In the genomic region with DNA sequence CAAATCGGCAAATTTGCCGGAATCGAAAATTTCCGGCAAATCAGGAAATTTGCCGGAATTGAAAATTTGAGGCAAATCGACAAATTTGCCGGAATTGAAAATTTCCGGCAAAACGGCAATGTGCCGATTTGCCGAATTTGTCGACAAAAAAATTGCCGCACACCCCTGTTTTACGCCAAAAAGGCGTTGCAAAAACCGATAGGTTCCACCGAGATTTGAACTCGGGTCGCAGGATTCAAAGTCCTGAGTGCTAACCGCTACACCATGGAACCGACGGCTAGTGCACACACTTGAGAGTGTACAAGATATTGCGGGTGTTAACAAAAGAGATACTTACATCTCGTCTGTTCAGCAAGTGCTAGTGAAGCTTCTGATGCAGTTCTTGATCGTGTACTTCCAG, we compare ENCODE assay signal across 4 worm cellular contexts.
TF ChIP-seq lines count a peak whose summit lies in the region.

No protein-coding gene starts in this region.

TF ChIP-seq in whole organism, L2 larva, 48 proteins besides CTCF, POLR2A, EP300 and RAD21:
- peak in 1 of 2 experiments; percentile 12 for TF ChIP-seq lsy-2 (tag; optimal IDR thresholded peaks at IDR 0.05; lab: Kevin White, UChicago)
- peak; percentile 59 for TF ChIP-seq nhr-129 (tag; optimal IDR thresholded peaks at IDR 0.05; lab: Kevin White, UChicago)
- no peak for TF ChIP-seq nhr-11 (tag; optimal IDR thresholded peaks at IDR 0.05; lab: Kevin White, UChicago)
- no peak for TF ChIP-seq Y55F3AM.14 (GFP tag; optimal IDR thresholded peaks at IDR 0.05; lab: Kevin White, UChicago)
- TF ChIP-seq nhr-77 (tag; optimal IDR thresholded peaks at IDR 0.05; lab: Kevin White, UChicago), result no peak
- no peak for TF ChIP-seq alr-1 (tag; optimal IDR thresholded peaks at IDR 0.05; lab: Kevin White, UChicago)
- no peak for TF ChIP-seq F13H6.1 (tag; optimal IDR thresholded peaks at IDR 0.05; lab: Kevin White, UChicago)
- TF ChIP-seq lin-13 (GFP tag; optimal IDR thresholded peaks at IDR 0.05; lab: Kevin White, UChicago), result no peak
- TF ChIP-seq nhr-23 (tag; optimal IDR thresholded peaks at IDR 0.05; lab: Kevin White, UChicago), result no peak
- no peak for TF ChIP-seq lin-39 (tag; optimal IDR thresholded peaks at IDR 0.05; lab: Kevin White, UChicago)
- TF ChIP-seq unc-39 (tag; optimal IDR thresholded peaks at IDR 0.05; lab: Kevin White, UChicago), result no peak
- no peak for TF ChIP-seq crh-2 (tag; optimal IDR thresholded peaks at IDR 0.05; lab: Kevin White, UChicago)
- no peak for TF ChIP-seq nhr-10 (tag; optimal IDR thresholded peaks at IDR 0.05; lab: Kevin White, UChicago)
- no peak for TF ChIP-seq elt-1 (tag; optimal IDR thresholded peaks at IDR 0.05; lab: Kevin White, UChicago)
- TF ChIP-seq sma-3 (GFP tag; optimal IDR thresholded peaks at IDR 0.05; lab: Kevin White, UChicago), result peak; percentile 2
- TF ChIP-seq unc-55 (GFP tag; optimal IDR thresholded peaks at IDR 0.05; lab: Kevin White, UChicago), result peak; percentile 6
- no peak for TF ChIP-seq ceh-82 (tag; optimal IDR thresholded peaks at IDR 0.05; lab: Kevin White, UChicago)

TF ChIP-seq in whole organism, L4 larva, 104 proteins besides CTCF, POLR2A, EP300 and RAD21 (continues in another document):
- TF ChIP-seq T26A8.4 (GFP tag; IDR thresholded peaks at IDR 0.05; lab: Robert Waterston, UW), result peak; percentile 53
- TF ChIP-seq nhr-25 (tag; optimal IDR thresholded peaks at IDR 0.05; lab: Kevin White, UChicago; ENCODE audit: borderline replicate concordance, insufficient read depth), result no peak
- no peak for TF ChIP-seq nhr-28 (tag; optimal IDR thresholded peaks at IDR 0.05; lab: Kevin White, UChicago)
- TF ChIP-seq tra-1 (GFP tag; IDR thresholded peaks at IDR 0.05; lab: Robert Waterston, UW), result 0 out of 2 replicates have a peak, but pooled peaks have one; percentile 22
- TF ChIP-seq daf-16 (GFP tag; optimal IDR thresholded peaks at IDR 0.05; lab: Kevin White, UChicago), result peak in 1 of 2 experiments; percentile 20
- no peak for TF ChIP-seq daf-16 (tag; optimal IDR thresholded peaks at IDR 0.05; lab: Kevin White, UChicago)
- no peak for TF ChIP-seq ztf-11 (tag; optimal IDR thresholded peaks at IDR 0.05; lab: Kevin White, UChicago)
- 0 out of 2 replicates have a peak, but pooled peaks have one; percentile 13 for TF ChIP-seq F44E2.7 (GFP tag; IDR thresholded peaks at IDR 0.05; lab: Robert Waterston, UW)
- peak; percentile 15 for TF ChIP-seq spr-3 (GFP tag; optimal IDR thresholded peaks at IDR 0.05; lab: Kevin White, UChicago)
- TF ChIP-seq mxl-3 (GFP tag; optimal IDR thresholded peaks at IDR 0.05; lab: Kevin White, UChicago), result peak; percentile 39
- TF ChIP-seq arid-1 (GFP tag; conservative IDR thresholded peaks at IDR 0.05; lab: Robert Waterston, UW), result peak; percentile 59; the same call in 1 of the 2 replicates
- peak; percentile 7 for TF ChIP-seq zfp-2 (tag; optimal IDR thresholded peaks at IDR 0.05; lab: Kevin White, UChicago)
- peak; percentile 37; the same call in 1 of the 2 replicates for TF ChIP-seq snpc-1.2 (GFP tag; IDR thresholded peaks at IDR 0.05; lab: Robert Waterston, UW)
- peak; percentile 68 for TF ChIP-seq hmg-1.1 (GFP tag; IDR thresholded peaks at IDR 0.05; lab: Robert Waterston, UW)
- peak; percentile 63; the same call in 1 of the 2 replicates for TF ChIP-seq F26F4.8 (GFP tag; conservative IDR thresholded peaks at IDR 0.05; lab: Robert Waterston, UW)
- TF ChIP-seq ceh-32 (tag; optimal IDR thresholded peaks at IDR 0.05; lab: Kevin White, UChicago; ENCODE audit: poor library complexity), result no peak
- TF ChIP-seq tag-97 (GFP tag; IDR thresholded peaks at IDR 0.05; lab: Robert Waterston, UW), result no peak
- peak; percentile 55; the same call in 1 of the 2 replicates for TF ChIP-seq ctbp-1 (GFP tag; IDR thresholded peaks at IDR 0.05; lab: Robert Waterston, UW)
- TF ChIP-seq dpl-1 (GFP tag; optimal IDR thresholded peaks at IDR 0.05; lab: Kevin White, UChicago), result no peak
- TF ChIP-seq vab-7 (GFP tag; IDR thresholded peaks at IDR 0.05; lab: Robert Waterston, UW), result peak; percentile 59
- TF ChIP-seq rbr-2 (tag; optimal IDR thresholded peaks at IDR 0.05; lab: Kevin White, UChicago), result peak; percentile 33
- TF ChIP-seq mes-2 (tag; optimal IDR thresholded peaks at IDR 0.05; lab: Kevin White, UChicago; ENCODE audit: poor library complexity, severe bottlenecking), result peak; percentile 61

TF ChIP-seq in whole organism, late embryonic, 69 proteins besides CTCF, POLR2A, EP300 and RAD21 (continues in another document):
- TF ChIP-seq madf-2 (tag; optimal IDR thresholded peaks at IDR 0.05; lab: Kevin White, UChicago), result no peak
- TF ChIP-seq ttx-3 (tag; optimal IDR thresholded peaks at IDR 0.05; lab: Kevin White, UChicago), result peak; percentile 32
- peak; percentile 23 for TF ChIP-seq nhr-232 (tag; optimal IDR thresholded peaks at IDR 0.05; lab: Kevin White, UChicago)
- TF ChIP-seq unc-3 (GFP tag; conservative IDR thresholded peaks at IDR 0.05; lab: Robert Waterston, UW), result peak; percentile 48; the same call in 1 of the 2 replicates
- TF ChIP-seq unc-3 (tag; optimal IDR thresholded peaks at IDR 0.05; lab: Kevin White, UChicago), result peak; percentile 20
- no peak for TF ChIP-seq tbx-2 (tag; optimal IDR thresholded peaks at IDR 0.05; lab: Kevin White, UChicago)
- TF ChIP-seq hlh-30 (tag; optimal IDR thresholded peaks at IDR 0.05; lab: Kevin White, UChicago; ENCODE audit: insufficient read depth), result no peak
- 0 out of 2 replicates have a peak, but pooled peaks have one; percentile 42 for TF ChIP-seq sox-2 (GFP tag; IDR thresholded peaks at IDR 0.05; lab: Robert Waterston, UW)
- no peak for TF ChIP-seq pha-2 (tag; optimal IDR thresholded peaks at IDR 0.05; lab: Kevin White, UChicago)
- no peak for TF ChIP-seq elt-4 (tag; optimal IDR thresholded peaks at IDR 0.05; lab: Kevin White, UChicago)
- TF ChIP-seq mec-3 (tag; optimal IDR thresholded peaks at IDR 0.05; lab: Kevin White, UChicago; ENCODE audit: borderline replicate concordance), result no peak
- TF ChIP-seq fkh-10 (GFP tag; optimal IDR thresholded peaks at IDR 0.05; lab: Kevin White, UChicago), result no peak
- TF ChIP-seq lim-6 (tag; optimal IDR thresholded peaks at IDR 0.05; lab: Kevin White, UChicago), result no peak
- no peak for TF ChIP-seq ceh-2 (tag; optimal IDR thresholded peaks at IDR 0.05; lab: Kevin White, UChicago)
- TF ChIP-seq syd-9 (tag; optimal IDR thresholded peaks at IDR 0.05; lab: Kevin White, UChicago), result peak; percentile 32
- no peak for TF ChIP-seq ceh-24 (tag; optimal IDR thresholded peaks at IDR 0.05; lab: Kevin White, UChicago)
- peak; percentile 20 for TF ChIP-seq fkh-6 (tag; optimal IDR thresholded peaks at IDR 0.05; lab: Kevin White, UChicago)
- peak; percentile 7 for TF ChIP-seq hlh-15 (tag; optimal IDR thresholded peaks at IDR 0.05; lab: Kevin White, UChicago)
- TF ChIP-seq hlh-6 (tag; optimal IDR thresholded peaks at IDR 0.05; lab: Kevin White, UChicago), result no peak
- no peak for TF ChIP-seq F13H6.1 (tag; optimal IDR thresholded peaks at IDR 0.05; lab: Kevin White, UChicago)
- no peak for TF ChIP-seq fax-1 (tag; optimal IDR thresholded peaks at IDR 0.05; lab: Kevin White, UChicago)
- TF ChIP-seq ztf-16 (tag; optimal IDR thresholded peaks at IDR 0.05; lab: Kevin White, UChicago), result peak; percentile 47
- TF ChIP-seq unc-55 (GFP tag; optimal IDR thresholded peaks at IDR 0.05; lab: Kevin White, UChicago), result no peak
- TF ChIP-seq pat-9 (tag; optimal IDR thresholded peaks at IDR 0.05; lab: Kevin White, UChicago), result peak; percentile 61
- TF ChIP-seq C38D4.7 (GFP tag; optimal IDR thresholded peaks at IDR 0.05; lab: Kevin White, UChicago), result peak; percentile 67
- no peak for TF ChIP-seq K02D7.2 (tag; optimal IDR thresholded peaks at IDR 0.05; lab: Kevin White, UChicago)

TF ChIP-seq in whole organism, mixed stage, embryonic, 35 proteins besides CTCF, POLR2A, EP300 and RAD21 (continues in another document):
- TF ChIP-seq cnd-1 (tag; optimal IDR thresholded peaks at IDR 0.05; lab: Kevin White, UChicago) (peak; percentile 46), nhr-76 (tag; optimal IDR thresholded peaks at IDR 0.05; lab: Kevin White, UChicago) (no peak), lin-32 (GFP tag; optimal IDR thresholded peaks at IDR 0.05; lab: Kevin White, UChicago) (peak; percentile 80), unc-62 (GFP tag; optimal IDR thresholded peaks at IDR 0.05; lab: Kevin White, UChicago) (no peak), hlh-1 (tag; optimal IDR thresholded peaks at IDR 0.05; lab: Kevin White, UChicago) (no peak), ham-2 (GFP tag; optimal IDR thresholded peaks at IDR 0.05; lab: Kevin White, UChicago) (peak; percentile 5), ztf-11 (tag; optimal IDR thresholded peaks at IDR 0.05; lab: Kevin White, UChicago) (no peak), snpc-4 (tag; optimal IDR thresholded peaks at IDR 0.05; lab: Kevin White, UChicago) (no peak), blmp-1 (tag; optimal IDR thresholded peaks at IDR 0.05; lab: Kevin White, UChicago) (no peak), sem-2 (GFP tag; optimal IDR thresholded peaks at IDR 0.05; lab: Kevin White, UChicago) (peak; percentile 32), nhr-28 (tag; optimal IDR thresholded peaks at IDR 0.05; lab: Kevin White, UChicago) (no peak), ceh-43 (GFP tag; optimal IDR thresholded peaks at IDR 0.05; lab: Kevin White, UChicago) (peak; percentile 12), elt-3 (tag; optimal IDR thresholded peaks at IDR 0.05; lab: Kevin White, UChicago) (no peak), nhr-237 (tag; optimal IDR thresholded peaks at IDR 0.05; lab: Kevin White, UChicago) (no peak), drap-1 (GFP tag; optimal IDR thresholded peaks at IDR 0.05; lab: Kevin White, UChicago) (peak; percentile 47), mab-5 (tag; optimal IDR thresholded peaks at IDR 0.05; lab: Kevin White, UChicago) (no peak), mep-1 (tag; optimal IDR thresholded peaks at IDR 0.05; lab: Kevin White, UChicago) (no peak), zip-8 (tag; optimal IDR thresholded peaks at IDR 0.05; lab: Kevin White, UChicago) (no peak), bed-3 (GFP tag; optimal IDR thresholded peaks at IDR 0.05; lab: Kevin White, UChicago) (peak; percentile 28), nhr-12 (tag; optimal IDR thresholded peaks at IDR 0.05; lab: Kevin White, UChicago) (no peak), M03D4.4 (tag; optimal IDR thresholded peaks at IDR 0.05; lab: Kevin White, UChicago) (peak; percentile 14), sptf-1 (tag; optimal IDR thresholded peaks at IDR 0.05; lab: Kevin White, UChicago) (peak; percentile 84), unc-39 (tag; optimal IDR thresholded peaks at IDR 0.05; lab: Kevin White, UChicago) (no peak), tbx-8 (GFP tag; optimal IDR thresholded peaks at IDR 0.05; lab: Kevin White, UChicago) (no peak), ces-1 (GFP tag; optimal IDR thresholded peaks at IDR 0.05; lab: Kevin White, UChicago) (no peak), pha-4 (tag; optimal IDR thresholded peaks at IDR 0.05; lab: Kevin White, UChicago) (no peak), ceh-39 (tag; optimal IDR thresholded peaks at IDR 0.05; lab: Kevin White, UChicago) (no peak), nhr-2 (tag; optimal IDR thresholded peaks at IDR 0.05; lab: Kevin White, UChicago) (no peak), elt-1 (tag; optimal IDR thresholded peaks at IDR 0.05; lab: Kevin White, UChicago; ENCODE audit: borderline replicate concordance, insufficient read depth) (no peak), lin-13 (tag; optimal IDR thresholded peaks at IDR 0.05; lab: Kevin White, UChicago) (no peak)
